Worm (Caenorhabditis elegans) whole organism, L4 larva: ENCODE data around the gene decr-1.1.

Source experiments
- F10B5.3 ChIP-seq: sonication (generic microtip); optimal IDR thresholded peaks from 2 replicates; lab custom pipeline; 2016; ENCODE audit warnings: mild to moderate bottlenecking, missing genetic modification characterization, missing compliant biosample characterization
- F26F4.8 ChIP-seq: fragments of 200-800 bp; sonication (Bioruptor generic); conservative IDR thresholded peaks from 2 replicates; pipeline ENCODE4 v1.3.6; 2022; ENCODE audit warnings: missing genetic modification characterization, missing compliant biosample characterization
- F37D6.2 ChIP-seq: sonication (generic microtip); optimal IDR thresholded peaks from 2 replicates; lab custom pipeline; 2016; ENCODE audit warnings: mild to moderate bottlenecking, missing genetic modification characterization, missing compliant biosample characterization
- F49E8.2 ChIP-seq: sonication (generic microtip); optimal IDR thresholded peaks from 2 replicates; lab custom pipeline; 2016; ENCODE audit warnings: missing compliant biosample characterization, mild to moderate bottlenecking, missing genetic modification characterization, borderline replicate concordance
- Y5F2A.4 ChIP-seq: fragments of 200-800 bp; sonication (Bioruptor generic); optimal IDR thresholded peaks from 2 replicates; lab custom pipeline; 2018; ENCODE audit warnings: mild to moderate bottlenecking, missing genetic modification characterization, missing compliant biosample characterization
- aly-2 ChIP-seq: sonication (generic microtip); optimal IDR thresholded peaks from 2 replicates; lab custom pipeline; 2018; ENCODE audit warnings: missing biosample characterization, missing genetic modification characterization
- arid-1 ChIP-seq: fragments of 200-800 bp; sonication (Bioruptor generic); conservative IDR thresholded peaks from 2 replicates; pipeline ENCODE4 v1.3.6; 2022; ENCODE audit warnings: missing genetic modification reagents, missing genetic modification characterization, missing compliant biosample characterization
- ceh-20 ChIP-seq: fragments of 200-800 bp; sonication (Bioruptor generic); IDR thresholded peaks from 2 replicates; pipeline ENCODE4 v1.3.6; 2022; ENCODE audit warnings: missing genetic modification reagents, missing genetic modification characterization, missing compliant biosample characterization
- ceh-44 ChIP-seq: fragments of 200-800 bp; sonication (Bioruptor generic); IDR thresholded peaks from 2 replicates; pipeline ENCODE4 v1.3.6; 2022; ENCODE audit warnings: missing genetic modification reagents, missing genetic modification characterization, missing compliant biosample characterization
- cey-2 ChIP-seq: sonication (generic microtip); optimal IDR thresholded peaks from 3 replicates; lab custom pipeline; 2017; ENCODE audit warnings: missing genetic modification characterization, mild to moderate bottlenecking, missing compliant biosample characterization, antibody characterized with exemption, borderline replicate concordance; ENCODE audit not compliant: insufficient read depth
- ctbp-1 ChIP-seq: fragments of 200-800 bp; sonication (Bioruptor generic); IDR thresholded peaks from 2 replicates; pipeline ENCODE4 v1.3.6; 2022; ENCODE audit warnings: missing genetic modification reagents, missing genetic modification characterization, missing compliant biosample characterization
- daf-16 ChIP-seq, 3 experiments: sonication (generic microtip); optimal IDR thresholded peaks; 2 replicates each; lab custom pipeline; 2016 to 2017; ENCODE audit warnings: missing genetic modification characterization in 3 of 3, missing genetic modification reagents in 3 of 3, mild to moderate bottlenecking in 2 of 3, missing compliant biosample characterization in 2 of 3, missing biosample characterization in 1 of 3, moderate library complexity in 1 of 3
- daf-8 ChIP-seq: fragments of 200-800 bp; sonication (Bioruptor generic); IDR thresholded peaks from 2 replicates; pipeline ENCODE4 v1.3.6; 2022; ENCODE audit warnings: missing genetic modification characterization, missing compliant biosample characterization
- gei-8 ChIP-seq: fragments of 200-800 bp; sonication (Bioruptor generic); optimal IDR thresholded peaks from 2 replicates; lab custom pipeline; 2018; ENCODE audit warnings: mild to moderate bottlenecking, missing genetic modification characterization, missing compliant biosample characterization
- hmg-1.1 ChIP-seq: fragments of 200-800 bp; sonication (Bioruptor generic); IDR thresholded peaks from 2 replicates; pipeline ENCODE4 v1.3.6; 2022; ENCODE audit warnings: missing genetic modification reagents, missing genetic modification characterization, missing compliant biosample characterization
- lim-7 ChIP-seq: fragments of 200-800 bp; sonication (Bioruptor generic); IDR thresholded peaks from 2 replicates; pipeline ENCODE4 v1.3.6; 2022; ENCODE audit warnings: missing genetic modification characterization, missing compliant biosample characterization
- lin-1 ChIP-seq: fragments of 200-800 bp; sonication (Bioruptor generic); IDR thresholded peaks from 2 replicates; pipeline ENCODE4 v1.3.6; 2022; ENCODE audit warnings: missing genetic modification reagents, missing genetic modification characterization, missing compliant biosample characterization
- lin-13 ChIP-seq: fragments of 150-350 bp; optimal IDR thresholded peaks from 2 replicates; lab custom pipeline; 2014; ENCODE audit warnings: missing biosample characterization, missing genetic modification reagents, missing genetic modification characterization
- lin-15B ChIP-seq: fragments of 150-350 bp; sonication (generic microtip); optimal IDR thresholded peaks from 3 replicates; lab custom pipeline; 2014; ENCODE audit warnings: missing biosample characterization, missing genetic modification characterization
- lin-38 ChIP-seq: fragments of 200-800 bp; sonication (Bioruptor generic); IDR thresholded peaks from 2 replicates; pipeline ENCODE4 v1.3.6; 2022; ENCODE audit warnings: missing genetic modification reagents, missing genetic modification characterization, missing compliant biosample characterization
- lir-3 ChIP-seq: sonication (generic microtip); optimal IDR thresholded peaks from 2 replicates; lab custom pipeline; 2016; ENCODE audit warnings: mild to moderate bottlenecking, missing genetic modification characterization, missing compliant biosample characterization
- mes-2 ChIP-seq: sonication (generic microtip); optimal IDR thresholded peaks from 2 replicates; lab custom pipeline; 2016; ENCODE audit warnings: missing genotype, mild to moderate bottlenecking, missing genetic modification characterization, missing compliant biosample characterization; ENCODE audit not compliant: poor library complexity, severe bottlenecking
- nhr-102 ChIP-seq: sonication (generic microtip); optimal IDR thresholded peaks from 2 replicates; lab custom pipeline; 2016; ENCODE audit warnings: mild to moderate bottlenecking, missing genetic modification characterization, moderate library complexity, missing compliant biosample characterization
- nhr-11 ChIP-seq: fragments of 150-350 bp; optimal IDR thresholded peaks from 2 replicates; lab custom pipeline; 2014; ENCODE audit warnings: missing biosample characterization, missing genetic modification characterization
- nhr-111 ChIP-seq: fragments of 200-800 bp; sonication (Bioruptor generic); optimal IDR thresholded peaks from 2 replicates; lab custom pipeline; 2018; ENCODE audit warnings: mild to moderate bottlenecking, missing genetic modification characterization, missing compliant biosample characterization
- nhr-237 ChIP-seq: sonication (generic microtip); optimal IDR thresholded peaks from 2 replicates; lab custom pipeline; 2017; ENCODE audit warnings: missing biosample characterization, missing genetic modification characterization
- nhr-25 ChIP-seq: sonication (generic microtip); optimal IDR thresholded peaks from 2 replicates; lab custom pipeline; 2017; ENCODE audit warnings: missing genetic modification characterization, mild to moderate bottlenecking, missing compliant biosample characterization, antibody characterized with exemption, moderate library complexity, borderline replicate concordance; ENCODE audit not compliant: insufficient read depth
- nhr-41 ChIP-seq: fragments of 200-800 bp; sonication (Bioruptor generic); IDR thresholded peaks from 2 replicates; pipeline ENCODE4 v1.3.6; 2022; ENCODE audit warnings: missing genetic modification reagents, missing genetic modification characterization, missing compliant biosample characterization
- nhr-48 ChIP-seq: sonication (generic microtip); optimal IDR thresholded peaks from 2 replicates; lab custom pipeline; 2016; ENCODE audit warnings: mild to moderate bottlenecking, missing genetic modification characterization, missing compliant biosample characterization
- nhr-6 ChIP-seq: fragments of 150-350 bp; optimal IDR thresholded peaks from 2 replicates; lab custom pipeline; 2014; ENCODE audit warnings: missing biosample characterization, missing genetic modification characterization
- nhr-77 ChIP-seq: fragments of 150-350 bp; optimal IDR thresholded peaks from 2 replicates; lab custom pipeline; 2014; ENCODE audit warnings: missing biosample characterization, missing genetic modification characterization
- pha-4 ChIP-seq, 2 experiments: fragments of 150-350 bp in 1 of 2; fragments of 200-800 bp in 1 of 2; sonication (Bioruptor generic) in 1 of 2; IDR thresholded peaks in 1 of 2; optimal IDR thresholded peaks in 1 of 2; 2 replicates each; pipeline versions ENCODE4 v1.3.6 to Lab custom; 2014 to 2022; ENCODE audit warnings: missing genetic modification characterization in 2 of 2, missing genetic modification reagents in 2 of 2, missing biosample characterization in 1 of 2, missing compliant biosample characterization in 1 of 2
- php-3 ChIP-seq: fragments of 200-800 bp; sonication (Bioruptor generic); IDR thresholded peaks from 2 replicates; pipeline ENCODE4 v1.3.6; 2022; ENCODE audit warnings: missing genetic modification reagents, missing genetic modification characterization, missing compliant biosample characterization
- rbr-2 ChIP-seq: sonication (generic microtip); optimal IDR thresholded peaks from 2 replicates; lab custom pipeline; 2016; ENCODE audit warnings: missing genotype, missing genetic modification characterization, missing compliant biosample characterization
- saeg-2 ChIP-seq: fragments of 200-800 bp; sonication (Bioruptor generic); IDR thresholded peaks from 2 replicates; pipeline ENCODE4 v1.3.6; 2022; ENCODE audit warnings: missing genetic modification reagents, missing genetic modification characterization, missing compliant biosample characterization
- sdz-12 ChIP-seq: fragments of 200-800 bp; sonication (Bioruptor generic); optimal IDR thresholded peaks from 2 replicates; lab custom pipeline; 2018; ENCODE audit warnings: mild to moderate bottlenecking, missing genetic modification characterization, missing compliant biosample characterization
- skn-1 ChIP-seq: fragments of 150-350 bp; optimal IDR thresholded peaks from 2 replicates; lab custom pipeline; 2014; ENCODE audit warnings: missing biosample characterization, missing genetic modification characterization
- snpc-1.2 ChIP-seq: fragments of 200-800 bp; sonication (Bioruptor generic); IDR thresholded peaks from 2 replicates; pipeline ENCODE4 v1.3.6; 2022; ENCODE audit warnings: missing genetic modification reagents, missing genetic modification characterization, missing compliant biosample characterization
- spr-1 ChIP-seq: sonication (generic microtip); optimal IDR thresholded peaks from 2 replicates; lab custom pipeline; 2016; ENCODE audit warnings: mild to moderate bottlenecking, missing genetic modification characterization, missing compliant biosample characterization
- tag-97 ChIP-seq: fragments of 200-800 bp; sonication (Bioruptor generic); IDR thresholded peaks from 2 replicates; pipeline ENCODE4 v1.3.6; 2022; ENCODE audit warnings: missing genetic modification characterization, missing compliant biosample characterization
- tra-1 ChIP-seq: fragments of 200-800 bp; sonication (Bioruptor generic); IDR thresholded peaks from 2 replicates; pipeline ENCODE4 v1.3.6; 2022; ENCODE audit warnings: missing genetic modification reagents, missing genetic modification characterization, missing compliant biosample characterization
- unc-62 ChIP-seq, 3 experiments: fragments of 150-350 bp in 1 of 3; sonication (generic microtip); optimal IDR thresholded peaks in 2 of 3; peaks in 1 of 3; 1 replicate in 1 of 3; 2 replicates in 2 of 3; lab custom pipeline; 2014 to 2017; ENCODE audit warnings: missing biosample characterization in 3 of 3, missing genetic modification characterization in 3 of 3, missing genetic modification reagents in 3 of 3, missing genotype in 1 of 3
- zag-1 ChIP-seq: fragments of 150-350 bp; optimal IDR thresholded peaks from 2 replicates; lab custom pipeline; 2014; ENCODE audit warnings: missing biosample characterization, missing genetic modification characterization
- zfp-2 ChIP-seq: sonication (generic microtip); optimal IDR thresholded peaks from 2 replicates; lab custom pipeline; 2016; ENCODE audit warnings: mild to moderate bottlenecking, missing genetic modification characterization, missing compliant biosample characterization
- zfp-3 ChIP-seq: fragments of 200-800 bp; sonication (Bioruptor generic); conservative IDR thresholded peaks from 2 replicates; pipeline ENCODE4 v1.3.6; 2022; ENCODE audit warnings: missing genetic modification reagents, missing genetic modification characterization, missing compliant biosample characterization
- zip-11 ChIP-seq: fragments of 200-800 bp; sonication (Bioruptor generic); IDR thresholded peaks from 2 replicates; pipeline ENCODE4 v1.3.6; 2022; ENCODE audit warnings: missing genetic modification characterization, missing compliant biosample characterization
- ztf-11 ChIP-seq: fragments of 150-350 bp; optimal IDR thresholded peaks from 2 replicates; lab custom pipeline; 2014; ENCODE audit warnings: missing biosample characterization, missing genetic modification characterization
- ztf-7 ChIP-seq: fragments of 150-350 bp; optimal IDR thresholded peaks from 2 replicates; lab custom pipeline; 2014; ENCODE audit warnings: missing biosample characterization, missing genetic modification characterization

decr-1.1 gene

DNA sequence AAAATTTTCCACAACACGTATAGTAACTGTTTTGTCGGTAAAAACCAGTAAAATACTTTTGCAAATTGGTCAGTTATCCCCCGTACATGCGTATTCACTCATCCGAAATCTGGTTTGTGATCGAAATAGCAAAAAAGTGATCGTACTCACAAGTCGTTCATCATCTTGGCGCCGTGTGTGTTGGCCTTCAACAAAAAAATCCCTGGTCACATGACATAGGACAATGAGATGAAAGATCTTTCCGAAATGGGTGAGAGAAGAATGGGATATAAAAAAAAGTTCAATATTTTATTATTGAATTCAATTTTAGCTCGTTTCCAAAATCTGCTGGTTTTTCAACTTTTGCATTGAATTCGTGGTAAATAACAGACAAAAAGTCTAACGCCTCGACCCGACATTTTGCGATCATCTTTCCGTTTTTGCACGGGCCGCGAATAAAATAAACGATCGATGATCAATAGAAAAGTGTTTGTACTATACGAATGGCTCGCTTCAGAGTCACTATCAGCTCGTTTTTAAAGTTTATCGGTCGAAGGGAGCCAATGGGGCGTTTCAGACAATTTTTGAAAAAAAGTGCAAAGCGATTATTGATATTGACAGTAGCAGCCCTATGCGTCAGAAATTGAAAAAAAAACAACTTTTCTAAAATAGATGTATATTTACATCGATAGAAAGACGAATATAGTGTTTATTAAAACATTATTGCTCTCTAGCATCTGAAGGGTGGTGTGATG, 5.9 kb downstream of the decr-1.1 start:
- no peak for TF ChIP-seq ztf-11
- no peak for TF ChIP-seq Y5F2A.4 (GFP tag; lab: Kevin White, UChicago)
- TF ChIP-seq F49E8.2 (tag; lab: Kevin White, UChicago) = no peak
- no peak for TF ChIP-seq F10B5.3 (tag; lab: Kevin White, UChicago)
- no peak for TF ChIP-seq zfp-2
- no peak for TF ChIP-seq lin-1 (GFP tag; lab: Robert Waterston, UW)
- no peak for TF ChIP-seq daf-8 (GFP tag; lab: Robert Waterston, UW)
- TF ChIP-seq nhr-237 = no peak
- TF ChIP-seq lin-15B (tag; lab: Kevin White, UChicago) = no peak
- no peak for TF ChIP-seq aly-2 (tag; lab: Kevin White, UChicago)
- TF ChIP-seq nhr-41 (GFP tag; lab: Robert Waterston, UW) = no peak
- no peak for TF ChIP-seq zip-11 (GFP tag; lab: Robert Waterston, UW)
- TF ChIP-seq pha-4 (GFP tag; IDR thresholded peaks at IDR 0.05; lab: Robert Waterston, UW) = no peak
- peak; percentile 2 for TF ChIP-seq pha-4 (tag; optimal IDR thresholded peaks at IDR 0.05; lab: Kevin White, UChicago)
- no peak for TF ChIP-seq nhr-102 (tag; lab: Kevin White, UChicago)
- TF ChIP-seq nhr-111 (GFP tag; lab: Kevin White, UChicago) = no peak
- 0 out of 2 replicates have a peak, but pooled peaks have one; percentile 14 for TF ChIP-seq arid-1 (GFP tag; lab: Robert Waterston, UW)
- no peak for TF ChIP-seq nhr-25 (tag; lab: Kevin White, UChicago)
- TF ChIP-seq rbr-2 = no peak
- TF ChIP-seq lin-13 (GFP tag; lab: Kevin White, UChicago) = no peak
- no peak for TF ChIP-seq unc-62 (GFP tag; optimal IDR thresholded peaks at IDR 0.05 in 1 of 2; lab: Kevin White, UChicago)
- no peak for TF ChIP-seq unc-62 (tag; optimal IDR thresholded peaks at IDR 0.05; lab: Kevin White, UChicago)
- no peak for TF ChIP-seq zfp-3 (GFP tag; lab: Robert Waterston, UW)
- no peak for TF ChIP-seq F26F4.8 (GFP tag; lab: Robert Waterston, UW)
- TF ChIP-seq ztf-7 (tag; lab: Kevin White, UChicago) = no peak
- TF ChIP-seq tag-97 = no peak
- TF ChIP-seq ctbp-1 = no peak
- no peak for TF ChIP-seq zag-1
- peak; percentile 1 for TF ChIP-seq mes-2 (tag; lab: Kevin White, UChicago)
- TF ChIP-seq ceh-44 (GFP tag; lab: Robert Waterston, UW) = no peak
- no peak for TF ChIP-seq lir-3
- TF ChIP-seq php-3 (GFP tag; lab: Robert Waterston, UW) = no peak
- no peak for TF ChIP-seq cey-2 (tag; lab: Kevin White, UChicago)
- TF ChIP-seq snpc-1.2 (GFP tag; lab: Robert Waterston, UW) = no peak
- no peak for TF ChIP-seq lim-7 (GFP tag; lab: Robert Waterston, UW)
- no peak for TF ChIP-seq saeg-2 (GFP tag; lab: Robert Waterston, UW)
- no peak for TF ChIP-seq nhr-48
- no peak for TF ChIP-seq F37D6.2 (tag; lab: Kevin White, UChicago)
- no peak for TF ChIP-seq nhr-6 (tag; lab: Kevin White, UChicago)
- no peak for TF ChIP-seq spr-1 (tag; lab: Kevin White, UChicago)
- no peak for TF ChIP-seq nhr-77 (tag; lab: Kevin White, UChicago)
- no peak for TF ChIP-seq tra-1 (GFP tag; lab: Robert Waterston, UW)
- TF ChIP-seq sdz-12 (GFP tag; lab: Kevin White, UChicago) = no peak
- TF ChIP-seq lin-38 = no peak
- TF ChIP-seq daf-16 (GFP tag; optimal IDR thresholded peaks at IDR 0.05; lab: Kevin White, UChicago) = no peak
- TF ChIP-seq daf-16 (tag; optimal IDR thresholded peaks at IDR 0.05; lab: Kevin White, UChicago) = peak; percentile 85
- no peak for TF ChIP-seq gei-8 (GFP tag; lab: Kevin White, UChicago)
- no peak for TF ChIP-seq ceh-20 (GFP tag; lab: Robert Waterston, UW)
- TF ChIP-seq hmg-1.1 (GFP tag; lab: Robert Waterston, UW) = no peak
- no peak for TF ChIP-seq skn-1 (tag; lab: Kevin White, UChicago)
- peak; percentile 15 for TF ChIP-seq nhr-11 (tag; lab: Kevin White, UChicago)
